Worm (Caenorhabditis elegans) whole organism, L4/young adult: ENCODE data around the gene klp-6.

Experiments
- W03F9.2 ChIP-seq: fragments of 150-350 bp; optimal IDR thresholded peaks from 2 replicates; lab custom pipeline; 2014; ENCODE audit warnings: missing biosample characterization, missing genetic modification characterization
- him-1 ChIP-seq: sonication (generic microtip); optimal IDR thresholded peaks from 2 replicates; lab custom pipeline; 2016; ENCODE audit warnings: missing genotype, missing genetic modification reagents, missing genetic modification characterization, missing compliant biosample characterization

DNA sequence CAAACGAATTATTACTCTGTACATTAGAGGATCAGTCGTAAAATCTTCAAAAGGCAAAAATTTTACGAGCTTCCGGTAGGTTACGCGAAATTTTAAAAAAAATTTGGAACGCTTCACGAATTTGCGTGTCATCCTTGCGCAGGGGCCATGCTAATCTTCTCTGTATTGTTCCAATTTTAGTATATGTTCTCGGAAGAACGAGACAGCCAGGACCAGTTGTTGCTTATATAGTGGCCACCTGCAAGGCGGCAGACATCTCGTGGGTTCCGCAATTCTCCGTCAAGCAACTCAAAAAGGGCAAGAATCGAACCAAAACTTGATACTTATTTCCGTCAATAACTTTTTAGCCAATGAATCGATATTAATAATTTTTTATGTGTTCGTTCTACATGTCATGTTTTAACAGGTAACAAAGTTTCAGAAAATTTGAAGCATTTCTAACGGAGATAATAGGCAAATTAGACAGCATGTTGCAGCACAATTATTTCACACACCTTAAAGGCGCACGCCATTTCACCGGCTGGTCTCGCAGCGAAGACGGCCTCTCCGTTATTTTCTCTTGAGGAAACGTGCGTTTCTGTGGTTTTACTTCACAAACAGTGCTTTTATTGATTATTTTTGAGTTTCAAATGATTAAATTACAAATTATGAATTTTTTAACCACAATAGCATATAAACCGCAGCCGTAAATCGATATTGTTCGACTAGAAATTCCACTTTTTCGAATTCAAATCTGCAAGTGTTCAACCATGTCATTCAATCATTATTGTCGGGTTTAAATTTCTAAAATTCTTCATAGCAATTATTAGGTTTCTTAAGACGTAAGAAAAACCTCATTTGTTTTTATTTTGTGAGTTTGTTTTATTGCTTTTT is 50.2 kb downstream of the klp-6 start:
- TF ChIP-seq him-1 (tag; lab: Kevin White, UChicago) (peak; percentile 81), W03F9.2 (tag; lab: Kevin White, UChicago) (peak; percentile 1)
